Worm (Caenorhabditis elegans) whole organism, L2 larva: ENCODE data around the gene F53A9.6.

Experiments
- F13H6.1 ChIP-seq: sonication (generic microtip); optimal IDR thresholded peaks from 2 replicates; lab custom pipeline; 2016; ENCODE audit warnings: missing genetic modification characterization, missing compliant biosample characterization
- R02D3.7 ChIP-seq: fragments of 150-350 bp; optimal IDR thresholded peaks from 2 replicates; lab custom pipeline; 2014; ENCODE audit warnings: missing biosample characterization, missing genetic modification characterization
- Y55F3AM.14 ChIP-seq: fragments of 200-800 bp; sonication (Bioruptor generic); optimal IDR thresholded peaks from 2 replicates; lab custom pipeline; 2018; ENCODE audit warnings: mild to moderate bottlenecking, missing genetic modification characterization, missing compliant biosample characterization
- ZK546.5 ChIP-seq: sonication (generic microtip); optimal IDR thresholded peaks from 2 replicates; lab custom pipeline; 2017; ENCODE audit warnings: missing biosample characterization, missing genetic modification characterization
- aly-2 ChIP-seq: fragments of 150-350 bp; optimal IDR thresholded peaks from 2 replicates; lab custom pipeline; 2014; ENCODE audit warnings: missing biosample characterization, missing genetic modification characterization
- ama-1 ChIP-seq: fragments of 150-350 bp; optimal IDR thresholded peaks from 2 replicates; lab custom pipeline; 2018; ENCODE audit warnings: inconsistent platforms
- blmp-1 ChIP-seq: sonication (generic microtip); optimal IDR thresholded peaks from 2 replicates; lab custom pipeline; 2017; ENCODE audit warnings: missing genetic modification characterization, mild to moderate bottlenecking, missing compliant biosample characterization, antibody characterized with exemption, moderate library complexity; ENCODE audit not compliant: insufficient read depth
- ceh-16 ChIP-seq: fragments of 150-350 bp; optimal IDR thresholded peaks from 2 replicates; lab custom pipeline; 2014; ENCODE audit warnings: missing biosample characterization, missing genetic modification characterization
- ceh-82 ChIP-seq: fragments of 150-350 bp; optimal IDR thresholded peaks from 2 replicates; lab custom pipeline; 2014; ENCODE audit warnings: missing biosample characterization, missing genetic modification characterization
- crh-2 ChIP-seq: sonication (generic microtip); optimal IDR thresholded peaks from 2 replicates; lab custom pipeline; 2017; ENCODE audit warnings: missing biosample characterization, missing genetic modification characterization
- dmd-4 ChIP-seq: sonication (generic microtip); optimal IDR thresholded peaks from 2 replicates; lab custom pipeline; 2017; ENCODE audit warnings: missing biosample characterization, missing genetic modification characterization
- egl-27 ChIP-seq: sonication (generic microtip); optimal IDR thresholded peaks from 3 replicates; lab custom pipeline; 2017; ENCODE audit warnings: missing biosample characterization, missing genetic modification reagents, missing genetic modification characterization
- fos-1 ChIP-seq: fragments of 150-350 bp; optimal IDR thresholded peaks from 2 replicates; lab custom pipeline; 2014; ENCODE audit warnings: missing biosample characterization, missing genetic modification characterization
- gmeb-1 ChIP-seq: fragments of 150-350 bp; optimal IDR thresholded peaks from 2 replicates; lab custom pipeline; 2014; ENCODE audit warnings: missing biosample characterization, missing genetic modification characterization
- lin-13 ChIP-seq: fragments of 150-350 bp; optimal IDR thresholded peaks from 2 replicates; lab custom pipeline; 2014; ENCODE audit warnings: missing biosample characterization, missing genetic modification reagents, missing genetic modification characterization
- lin-39 ChIP-seq: fragments of 150-350 bp; optimal IDR thresholded peaks from 2 replicates; lab custom pipeline; 2014; ENCODE audit warnings: missing biosample characterization, missing genetic modification reagents, missing genetic modification characterization
- lsy-2 ChIP-seq, 2 experiments: fragments of 150-350 bp in 1 of 2; sonication (generic microtip) in 1 of 2; optimal IDR thresholded peaks; 2 replicates each; lab custom pipeline; 2014 to 2017; ENCODE audit warnings: missing biosample characterization in 2 of 2, missing genetic modification characterization in 2 of 2
- mab-5 ChIP-seq: fragments of 150-350 bp; optimal IDR thresholded peaks from 2 replicates; lab custom pipeline; 2014; ENCODE audit warnings: missing biosample characterization, missing genetic modification characterization
- mbf-1 ChIP-seq: sonication (generic microtip); optimal IDR thresholded peaks from 2 replicates; lab custom pipeline; 2017; ENCODE audit warnings: missing biosample characterization, missing genetic modification characterization
- mdl-1 ChIP-seq, 2 experiments: fragments of 150-350 bp in 1 of 2; sonication (generic microtip) in 1 of 2; optimal IDR thresholded peaks; 2 replicates each; lab custom pipeline; 2017; ENCODE audit warnings: missing biosample characterization in 2 of 2, missing genetic modification characterization in 2 of 2
- nhr-10 ChIP-seq: sonication (generic microtip); optimal IDR thresholded peaks from 2 replicates; lab custom pipeline; 2017; ENCODE audit warnings: missing biosample characterization, missing genetic modification characterization
- nhr-129 ChIP-seq: fragments of 150-350 bp; optimal IDR thresholded peaks from 2 replicates; lab custom pipeline; 2014; ENCODE audit warnings: missing biosample characterization, missing genetic modification characterization
- nhr-21 ChIP-seq: fragments of 150-350 bp; optimal IDR thresholded peaks from 2 replicates; lab custom pipeline; 2014; ENCODE audit warnings: missing biosample characterization, missing genetic modification characterization
- nhr-23 ChIP-seq: fragments of 150-350 bp; optimal IDR thresholded peaks from 2 replicates; lab custom pipeline; 2014; ENCODE audit warnings: missing biosample characterization, missing genetic modification reagents, missing genetic modification characterization
- nhr-237 ChIP-seq: fragments of 150-350 bp; optimal IDR thresholded peaks from 2 replicates; lab custom pipeline; 2014; ENCODE audit warnings: missing biosample characterization, missing genetic modification characterization
- nhr-25 ChIP-seq: fragments of 150-350 bp; sonication (generic microtip); optimal IDR thresholded peaks from 3 replicates; lab custom pipeline; 2014; ENCODE audit warnings: missing biosample characterization, missing genetic modification characterization
- nhr-6 ChIP-seq: fragments of 150-350 bp; optimal IDR thresholded peaks from 2 replicates; lab custom pipeline; 2014; ENCODE audit warnings: missing biosample characterization, missing genetic modification characterization
- nhr-77 ChIP-seq: fragments of 150-350 bp; optimal IDR thresholded peaks from 2 replicates; lab custom pipeline; 2014; ENCODE audit warnings: missing biosample characterization, missing genetic modification characterization
- peb-1 ChIP-seq: fragments of 150-350 bp; optimal IDR thresholded peaks from 2 replicates; lab custom pipeline; 2014; ENCODE audit warnings: missing biosample characterization, missing genetic modification characterization
- sem-4 ChIP-seq: fragments of 150-350 bp; optimal IDR thresholded peaks from 2 replicates; lab custom pipeline; 2014; ENCODE audit warnings: missing biosample characterization, missing genetic modification reagents, missing genetic modification characterization
- skn-1 ChIP-seq: sonication (generic microtip); optimal IDR thresholded peaks from 2 replicates; lab custom pipeline; 2017; ENCODE audit warnings: missing biosample characterization, missing genetic modification characterization
- sma-3 ChIP-seq: sonication (generic microtip); optimal IDR thresholded peaks from 2 replicates; lab custom pipeline; 2016; ENCODE audit warnings: missing genetic modification reagents, missing genetic modification characterization, missing compliant biosample characterization
- sma-9 ChIP-seq, 2 experiments: fragments of 150-350 bp in 1 of 2; sonication (generic microtip) in 1 of 2; optimal IDR thresholded peaks; 2 replicates each; lab custom pipeline; 2014 to 2016; ENCODE audit warnings: missing genetic modification characterization in 2 of 2, mild to moderate bottlenecking in 1 of 2, missing biosample characterization in 1 of 2, missing compliant biosample characterization in 1 of 2, missing genetic modification reagents in 1 of 2, moderate library complexity in 1 of 2
- snpc-4 ChIP-seq: fragments of 150-350 bp; optimal IDR thresholded peaks from 2 replicates; lab custom pipeline; 2014; ENCODE audit warnings: missing biosample characterization, missing genetic modification characterization
- unc-39 ChIP-seq: fragments of 150-350 bp; optimal IDR thresholded peaks from 2 replicates; lab custom pipeline; 2014; ENCODE audit warnings: missing biosample characterization, missing genetic modification characterization
- unc-55 ChIP-seq: fragments of 150-350 bp; sonication (generic microtip); optimal IDR thresholded peaks from 3 replicates; lab custom pipeline; 2014; ENCODE audit warnings: missing biosample characterization, missing genetic modification reagents, missing genetic modification characterization
- unc-62 ChIP-seq: fragments of 150-350 bp; optimal IDR thresholded peaks from 2 replicates; lab custom pipeline; 2014; ENCODE audit warnings: missing biosample characterization, missing genetic modification reagents, missing genetic modification characterization
- zag-1 ChIP-seq: fragments of 150-350 bp; optimal IDR thresholded peaks from 2 replicates; lab custom pipeline; 2014; ENCODE audit warnings: missing biosample characterization, missing genetic modification characterization
- ztf-1 ChIP-seq: fragments of 200-800 bp; sonication (Bioruptor generic); conservative IDR thresholded peaks from 2 replicates; pipeline ENCODE4 v1.3.6; 2022; ENCODE audit warnings: missing genetic modification characterization, missing compliant biosample characterization
- ztf-11 ChIP-seq: sonication (generic microtip); optimal IDR thresholded peaks from 2 replicates; lab custom pipeline; 2017; ENCODE audit warnings: missing biosample characterization, missing genetic modification characterization
- ztf-4 ChIP-seq: fragments of 150-350 bp; optimal IDR thresholded peaks from 2 replicates; lab custom pipeline; 2014; ENCODE audit warnings: missing biosample characterization, missing genetic modification characterization

Gene F53A9.6

DNA sequence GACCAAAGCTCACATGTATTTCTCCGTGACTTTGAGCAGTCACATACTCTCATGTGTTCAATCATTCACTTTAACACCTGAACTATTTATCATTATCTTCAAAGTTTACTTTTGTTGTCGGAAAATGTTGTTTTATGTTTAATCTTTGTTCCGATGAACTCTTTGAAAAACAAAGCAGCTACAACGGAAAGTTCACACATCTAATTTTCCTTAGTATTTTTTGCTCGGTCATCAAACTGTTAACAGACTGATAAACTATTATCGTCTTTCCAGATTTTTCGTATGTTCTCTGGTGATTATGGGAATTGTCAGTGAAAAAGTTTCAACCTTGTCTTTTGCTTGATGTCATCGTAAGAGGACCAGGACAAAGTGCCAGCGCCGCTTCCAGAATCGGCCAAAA is 42.4 kb upstream of the F53A9.6 start:
- TF ChIP-seq sma-9 (GFP tag; optimal IDR thresholded peaks at IDR 0.05; lab: Kevin White, UChicago) (peak; percentile 51), sma-9 (tag; optimal IDR thresholded peaks at IDR 0.05; lab: Kevin White, UChicago) (no peak), nhr-23 (tag; lab: Kevin White, UChicago) (no peak), nhr-129 (no peak), unc-55 (GFP tag; lab: Kevin White, UChicago) (no peak), gmeb-1 (tag; lab: Kevin White, UChicago) (no peak), crh-2 (tag; lab: Kevin White, UChicago) (peak; percentile 5), ztf-1 (GFP tag; lab: Robert Waterston, UW) (no peak), fos-1 (tag; lab: Kevin White, UChicago) (no peak), unc-39 (tag; lab: Kevin White, UChicago) (no peak), mdl-1 (tag; optimal IDR thresholded peaks at IDR 0.05; lab: Kevin White, UChicago) (no peak), nhr-10 (tag; lab: Kevin White, UChicago) (no peak), nhr-21 (tag; lab: Kevin White, UChicago) (no peak)

DNA sequence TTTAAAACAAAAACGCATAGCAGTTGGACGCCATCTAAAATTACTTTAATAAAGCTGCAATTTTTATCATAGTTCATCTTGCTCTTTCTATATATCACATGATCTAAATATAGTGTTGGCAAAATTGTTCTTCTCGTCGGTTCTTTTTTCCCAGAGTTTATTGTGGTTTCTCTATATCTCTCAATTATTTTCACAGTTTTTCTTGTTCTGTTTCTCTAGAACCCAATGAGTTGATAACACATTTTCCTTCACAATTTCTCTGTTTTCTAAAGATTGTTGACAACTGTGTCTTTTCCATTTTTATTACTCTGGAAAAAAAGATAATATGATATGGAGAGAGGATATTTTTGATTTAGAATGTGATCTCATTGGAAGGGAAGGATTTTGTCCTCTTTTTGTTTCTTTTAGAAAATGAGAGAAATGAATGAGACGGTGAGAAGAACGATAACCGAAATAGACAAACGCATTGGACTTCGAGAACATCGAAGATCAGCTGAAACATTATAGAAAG is 40.7 kb upstream of the F53A9.6 start:
- TF ChIP-seq mbf-1 (tag; lab: Kevin White, UChicago) (no peak), nhr-21 (tag; lab: Kevin White, UChicago) (peak; percentile 45)

DNA sequence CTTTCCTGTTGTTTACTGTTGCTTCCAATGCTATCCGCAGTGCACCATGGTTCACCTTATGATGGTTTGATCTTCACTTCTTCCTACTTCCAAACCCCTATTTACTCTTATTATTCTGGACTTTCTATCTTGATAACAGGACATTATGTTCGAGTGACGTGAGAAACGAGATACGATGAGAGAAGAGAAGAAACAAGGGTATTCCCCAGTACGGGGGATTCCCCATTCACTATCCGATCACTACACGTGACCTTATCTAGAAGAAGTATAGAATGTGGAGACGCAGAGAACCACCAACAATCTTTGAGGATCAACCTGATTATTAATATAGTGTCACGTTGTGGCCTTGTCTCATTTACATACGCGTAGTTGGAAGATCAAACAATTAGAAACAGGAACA is 38.9 kb upstream of the F53A9.6 start:
- TF ChIP-seq sma-3 (GFP tag; lab: Kevin White, UChicago) (peak; percentile 42), blmp-1 (tag; lab: Kevin White, UChicago) (peak; percentile 52), nhr-25 (tag; lab: Kevin White, UChicago) (no peak), nhr-129 (peak; percentile 19), mdl-1 (tag; optimal IDR thresholded peaks at IDR 0.05; lab: Kevin White, UChicago) (peak; percentile 36 to 60), ztf-11 (tag; lab: Kevin White, UChicago) (no peak), nhr-21 (tag; lab: Kevin White, UChicago) (peak; percentile 63), lin-39 (tag; lab: Kevin White, UChicago) (no peak), crh-2 (tag; lab: Kevin White, UChicago) (peak; percentile 33), egl-27 (tag; lab: Kevin White, UChicago) (peak; percentile 10), sma-9 (GFP tag; optimal IDR thresholded peaks at IDR 0.05; lab: Kevin White, UChicago) (peak; percentile 97), sma-9 (tag; optimal IDR thresholded peaks at IDR 0.05; lab: Kevin White, UChicago) (no peak), lsy-2 (tag; optimal IDR thresholded peaks at IDR 0.05; lab: Kevin White, UChicago) (no peak)

DNA sequence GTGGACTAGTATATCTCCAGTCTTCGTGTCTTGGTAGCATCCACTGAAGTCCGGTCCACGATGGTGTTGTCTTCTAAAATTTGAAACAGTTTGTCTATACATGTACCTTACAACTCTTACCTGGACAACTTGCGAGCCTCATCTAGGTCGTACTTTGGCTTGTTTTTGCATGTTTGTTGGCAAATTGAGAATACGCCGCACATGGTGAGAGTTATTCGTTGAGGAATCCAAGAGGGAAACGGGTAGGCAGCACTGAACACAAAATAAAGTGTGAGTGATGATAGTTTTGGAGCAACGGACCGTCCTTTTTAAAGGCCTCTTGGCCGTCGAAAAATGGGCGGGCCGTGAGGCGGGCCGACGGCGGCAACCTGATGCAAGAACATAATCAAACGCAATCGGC is 37.1 kb upstream of the F53A9.6 start, which contains the start of gene asns-2:
Gene asns-2, minus strand, starts transcription at position 282 of the 400 bp plus-strand sequence.
- TF ChIP-seq ceh-82 (no peak), ama-1 (lab: Kevin White, UChicago) (peak; percentile 4), unc-62 (GFP tag; lab: Kevin White, UChicago) (no peak)

DNA sequence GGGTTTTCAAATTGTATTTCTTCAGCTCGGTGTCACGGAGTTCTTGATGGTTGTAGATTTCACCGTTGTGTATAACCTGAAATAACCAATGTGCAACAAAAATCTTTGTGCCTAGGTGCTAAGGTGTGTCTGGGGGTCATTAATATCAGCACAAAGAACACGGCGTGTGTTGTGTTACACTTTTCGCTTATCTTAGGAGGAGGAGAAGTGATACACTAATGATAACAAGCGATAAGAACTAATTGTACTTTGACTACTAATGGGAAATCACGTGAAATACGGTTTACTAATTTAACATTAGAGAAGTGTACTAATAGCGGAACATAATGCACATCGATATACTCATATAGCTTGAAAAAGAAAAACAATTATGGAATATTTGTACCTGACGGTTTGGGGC is 36.6 kb upstream of the F53A9.6 start:
- TF ChIP-seq nhr-25 (tag; lab: Kevin White, UChicago) (no peak), gmeb-1 (tag; lab: Kevin White, UChicago) (peak; percentile 49), nhr-129 (peak; percentile 37), nhr-6 (no peak), lsy-2 (tag; optimal IDR thresholded peaks at IDR 0.05; lab: Kevin White, UChicago) (no peak), unc-39 (tag; lab: Kevin White, UChicago) (no peak), ama-1 (lab: Kevin White, UChicago) (no peak), mdl-1 (tag; optimal IDR thresholded peaks at IDR 0.05; lab: Kevin White, UChicago) (no peak), dmd-4 (tag; lab: Kevin White, UChicago) (no peak), ztf-1 (GFP tag; lab: Robert Waterston, UW) (no peak), Y55F3AM.14 (no peak), ceh-16 (tag; lab: Kevin White, UChicago) (no peak), nhr-77 (tag; lab: Kevin White, UChicago) (no peak), blmp-1 (tag; lab: Kevin White, UChicago) (no peak), crh-2 (tag; lab: Kevin White, UChicago) (peak; percentile 49), aly-2 (tag; lab: Kevin White, UChicago) (no peak), zag-1 (tag; lab: Kevin White, UChicago) (no peak), mab-5 (tag; lab: Kevin White, UChicago) (no peak), nhr-21 (tag; lab: Kevin White, UChicago) (peak; percentile 23), mbf-1 (tag; lab: Kevin White, UChicago) (no peak), F13H6.1 (peak; percentile 26), ztf-4 (no peak), egl-27 (tag; lab: Kevin White, UChicago) (no peak), sem-4 (no peak), ZK546.5 (tag; lab: Kevin White, UChicago) (no peak), unc-62 (GFP tag; lab: Kevin White, UChicago) (no peak), snpc-4 (tag; lab: Kevin White, UChicago) (no peak), unc-55 (GFP tag; lab: Kevin White, UChicago) (no peak), peb-1 (tag; lab: Kevin White, UChicago) (no peak), ztf-11 (tag; lab: Kevin White, UChicago) (no peak), lin-39 (tag; lab: Kevin White, UChicago) (no peak), skn-1 (tag; lab: Kevin White, UChicago) (no peak), fos-1 (tag; lab: Kevin White, UChicago) (peak; percentile 93), R02D3.7 (tag; lab: Kevin White, UChicago) (no peak), lin-13 (GFP tag; lab: Kevin White, UChicago) (no peak), nhr-237 (tag; lab: Kevin White, UChicago) (no peak)
